Worm (Caenorhabditis elegans) whole organism, young adult: ENCODE results near the gene Y116F11B.7.

Experiments
- B0019.2 ChIP-seq: fragments of 200-800 bp; sonication (Bioruptor generic); conservative IDR thresholded peaks from 2 replicates; pipeline ENCODE4 v1.3.6; 2022; ENCODE audit warnings: missing genetic modification reagents, missing genetic modification characterization, missing compliant biosample characterization
- F49E8.2 ChIP-seq: sonication (generic microtip); optimal IDR thresholded peaks from 3 replicates; lab custom pipeline; 2017; ENCODE audit warnings: missing genetic modification characterization, mild to moderate bottlenecking, missing compliant biosample characterization, antibody characterized with exemption, moderate library complexity; ENCODE audit not compliant: insufficient read depth
- T07F8.4 ChIP-seq: sonication (generic microtip); optimal IDR thresholded peaks from 2 replicates; lab custom pipeline; 2016; ENCODE audit warnings: mild to moderate bottlenecking, missing genetic modification characterization, moderate library complexity, missing compliant biosample characterization
- Y56A3A.18 ChIP-seq: fragments of 200-800 bp; sonication (Bioruptor generic); IDR thresholded peaks from 2 replicates; pipeline ENCODE4 v1.3.6; 2022; ENCODE audit warnings: missing genetic modification reagents, missing genetic modification characterization, missing compliant biosample characterization
- ama-1 ChIP-seq, 3 experiments: fragments of 150-350 bp in 1 of 3; sonication (generic microtip) in 2 of 3; optimal IDR thresholded peaks; 2 replicates each; lab custom pipeline; 2014 to 2018; ENCODE audit warnings: missing biosample characterization in 2 of 3, missing genetic modification characterization in 2 of 3, missing genetic modification reagents in 2 of 3
- ceh-27 ChIP-seq: fragments of 200-800 bp; sonication (Bioruptor generic); optimal IDR thresholded peaks from 2 replicates; lab custom pipeline; 2018; ENCODE audit warnings: mild to moderate bottlenecking, missing genetic modification characterization, moderate library complexity, missing compliant biosample characterization
- ceh-58 ChIP-seq: fragments of 200-800 bp; sonication (Bioruptor generic); IDR thresholded peaks from 2 replicates; pipeline ENCODE4 v1.3.6; 2022; ENCODE audit warnings: missing genetic modification characterization, missing compliant biosample characterization
- lin-35 ChIP-seq, 3 experiments: fragments of 150-350 bp in 2 of 3; sonication (generic microtip) in 1 of 3; optimal IDR thresholded peaks; 2 replicates each; lab custom pipeline; 2014 to 2018; ENCODE audit warnings: missing biosample characterization in 3 of 3, missing genetic modification characterization in 3 of 3, missing genetic modification reagents in 3 of 3
- nfya-1 ChIP-seq: sonication (generic microtip); optimal IDR thresholded peaks from 2 replicates; lab custom pipeline; 2017; ENCODE audit warnings: antibody characterized with exemption, missing compliant biosample characterization, missing genetic modification characterization, borderline replicate concordance; ENCODE audit not compliant: insufficient read depth
- nhr-90 ChIP-seq: sonication (generic microtip); optimal IDR thresholded peaks from 2 replicates; lab custom pipeline; 2016; ENCODE audit warnings: missing genotype, mild to moderate bottlenecking, missing genetic modification characterization, missing compliant biosample characterization
- pha-4 ChIP-seq: fragments of 150-350 bp; sonication (generic microtip); optimal IDR thresholded peaks from 2 replicates; lab custom pipeline; 2014; ENCODE audit warnings: missing biosample characterization, missing genetic modification reagents, missing genetic modification characterization
- unc-62 ChIP-seq: fragments of 150-350 bp; optimal IDR thresholded peaks from 2 replicates; lab custom pipeline; 2014; ENCODE audit warnings: missing biosample characterization, missing genetic modification reagents, missing genetic modification characterization

DNA sequence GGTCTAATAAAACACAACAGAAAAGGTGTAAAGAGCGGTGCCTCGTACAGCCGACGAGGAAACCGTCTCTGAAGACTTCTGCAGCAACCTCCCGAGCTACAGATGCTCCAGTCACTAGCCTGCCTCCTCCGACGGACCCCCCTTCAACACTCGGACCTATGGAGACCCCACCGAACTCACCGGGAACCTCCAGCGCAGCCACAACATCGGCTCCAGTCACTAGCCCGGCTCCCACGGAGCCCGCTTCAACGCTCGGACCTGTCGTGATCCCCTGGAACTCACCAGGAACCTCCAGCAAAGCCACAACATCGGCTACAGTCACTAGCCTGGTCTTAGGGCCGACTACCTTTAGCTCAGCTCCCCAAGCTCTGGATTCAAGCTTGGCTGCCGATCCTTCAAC, 12.1 kb downstream of the Y116F11B.7 start:
- TF ChIP-seq nhr-90 (tag; lab: Kevin White, UChicago) (no peak), unc-62 (GFP tag; lab: Kevin White, UChicago) (no peak), Y56A3A.18 (GFP tag; lab: Robert Waterston, UW) (no peak), pha-4 (no peak), T07F8.4 (tag; lab: Kevin White, UChicago) (no peak), nfya-1 (tag; lab: Kevin White, UChicago) (no peak), lin-35 (GFP tag; optimal IDR thresholded peaks at IDR 0.05; lab: Kevin White, UChicago) (no peak), ceh-58 (GFP tag; lab: Robert Waterston, UW) (no peak), ceh-27 (GFP tag; lab: Kevin White, UChicago) (no peak), B0019.2 (GFP tag; lab: Robert Waterston, UW) (no peak), ama-1 (optimal IDR thresholded peaks at IDR 0.05; lab: Kevin White, UChicago) (no peak), ama-1 (GFP tag; optimal IDR thresholded peaks at IDR 0.05; lab: Kevin White, UChicago) (no peak), F49E8.2 (no peak)
